Worm (Caenorhabditis elegans): ENCODE data around the gene ZK430.5.

DNA sequence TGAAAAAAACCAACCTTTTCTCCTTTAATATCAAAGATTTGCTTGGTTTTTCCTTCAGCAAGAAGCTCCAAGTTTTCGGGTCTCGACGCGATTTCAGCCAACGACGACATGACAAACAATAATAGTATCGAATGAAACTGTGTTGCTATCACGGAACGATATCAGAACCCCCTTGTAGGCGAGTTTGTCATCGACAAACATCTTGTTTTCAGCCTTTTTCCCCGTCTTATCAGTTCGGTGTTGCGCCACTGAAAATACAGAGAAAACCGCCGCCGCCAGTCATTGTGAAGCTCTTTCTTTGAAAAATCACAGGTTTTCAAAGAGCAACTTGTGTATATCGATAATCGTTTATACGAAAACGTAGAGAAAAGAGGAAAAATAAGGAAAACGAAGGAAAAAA is 33.1 kb upstream of the ZK430.5 start, which contains the start of gene paic-1:
- no peak for TF ChIP-seq him-1 (tag; optimal IDR thresholded peaks at IDR 0.05)
- no peak for TF ChIP-seq W03F9.2 (tag; optimal IDR thresholded peaks at IDR 0.05)
